Worm (Caenorhabditis elegans) whole organism, young adult: Measurements from ENCODE around the gene fkh-9.

Experiments used
- B0261.1 ChIP-seq: sonication (generic microtip); optimal IDR thresholded peaks from 2 replicates; lab custom pipeline; 2016; ENCODE audit warnings: mild to moderate bottlenecking, missing genetic modification characterization, moderate library complexity, missing compliant biosample characterization
- C17E4.6 ChIP-seq: fragments of 200-800 bp; sonication (Bioruptor generic); IDR thresholded peaks from 2 replicates; pipeline ENCODE4 v1.3.6; 2022; ENCODE audit warnings: missing genetic modification reagents, missing genetic modification characterization, missing compliant biosample characterization
- F22D6.2 ChIP-seq: sonication (generic microtip); optimal IDR thresholded peaks from 2 replicates; lab custom pipeline; 2016; ENCODE audit warnings: mild to moderate bottlenecking, missing genetic modification characterization, missing compliant biosample characterization
- F23B12.7 ChIP-seq: sonication (generic microtip); optimal IDR thresholded peaks from 2 replicates; lab custom pipeline; 2017; ENCODE audit warnings: missing genetic modification characterization, mild to moderate bottlenecking, missing compliant biosample characterization, antibody characterized with exemption, moderate library complexity; ENCODE audit not compliant: insufficient read depth
- F55B11.4 ChIP-seq: sonication (generic microtip); optimal IDR thresholded peaks from 2 replicates; lab custom pipeline; 2016; ENCODE audit warnings: missing compliant biosample characterization, missing genetic modification characterization, borderline replicate concordance; ENCODE audit not compliant: insufficient read depth
- F57C9.4 ChIP-seq: sonication (generic microtip); optimal IDR thresholded peaks from 2 replicates; lab custom pipeline; 2017; ENCODE audit warnings: mild to moderate bottlenecking, missing genetic modification characterization, missing compliant biosample characterization
- K12H6.12 ChIP-seq: fragments of 200-800 bp; sonication (Bioruptor generic); optimal IDR thresholded peaks from 2 replicates; lab custom pipeline; 2018; ENCODE audit warnings: mild to moderate bottlenecking, missing genetic modification characterization, missing compliant biosample characterization
- T07F8.4 ChIP-seq: sonication (generic microtip); optimal IDR thresholded peaks from 2 replicates; lab custom pipeline; 2016; ENCODE audit warnings: mild to moderate bottlenecking, missing genetic modification characterization, moderate library complexity, missing compliant biosample characterization
- Y79H2A.3 ChIP-seq: fragments of 200-800 bp; sonication (Bioruptor generic); conservative IDR thresholded peaks from 2 replicates; pipeline ENCODE4 v1.3.6; 2022; ENCODE audit warnings: missing genetic modification reagents, missing genetic modification characterization, missing compliant biosample characterization
- ama-1 ChIP-seq, 3 experiments: fragments of 150-350 bp in 1 of 3; sonication (generic microtip) in 2 of 3; optimal IDR thresholded peaks; 2 replicates each; lab custom pipeline; 2014 to 2018; ENCODE audit warnings: missing biosample characterization in 2 of 3, missing genetic modification characterization in 2 of 3, missing genetic modification reagents in 2 of 3
- aptf-2 ChIP-seq: fragments of 200-800 bp; sonication (Bioruptor generic); conservative IDR thresholded peaks from 2 replicates; pipeline ENCODE4 v1.3.6; 2022; ENCODE audit warnings: missing genetic modification reagents, missing genetic modification characterization, missing compliant biosample characterization
- cebp-1 ChIP-seq, 2 experiments: fragments of 200-800 bp in 1 of 2; sonication (Bioruptor generic) in 1 of 2; sonication (generic microtip) in 1 of 2; IDR thresholded peaks in 1 of 2; optimal IDR thresholded peaks in 1 of 2; 2 replicates each; pipeline versions ENCODE4 v1.3.6 to Lab custom; 2017 to 2022; ENCODE audit warnings: missing compliant biosample characterization in 2 of 2, missing genetic modification characterization in 2 of 2, mild to moderate bottlenecking in 1 of 2, missing genetic modification reagents in 1 of 2, moderate library complexity in 1 of 2
- ceh-58 ChIP-seq: fragments of 200-800 bp; sonication (Bioruptor generic); IDR thresholded peaks from 2 replicates; pipeline ENCODE4 v1.3.6; 2022; ENCODE audit warnings: missing genetic modification characterization, missing compliant biosample characterization
- dox-1 ChIP-seq: fragments of 200-800 bp; sonication (Bioruptor generic); IDR thresholded peaks from 2 replicates; pipeline ENCODE4 v1.3.6; 2022; ENCODE audit warnings: missing genetic modification reagents, missing genetic modification characterization, missing compliant biosample characterization
- dpff-1 ChIP-seq: sonication (generic microtip); optimal IDR thresholded peaks from 2 replicates; lab custom pipeline; 2017; ENCODE audit warnings: mild to moderate bottlenecking, missing genetic modification characterization, missing compliant biosample characterization
- egl-18 ChIP-seq: fragments of 200-800 bp; sonication (Bioruptor generic); IDR thresholded peaks from 2 replicates; pipeline ENCODE4 v1.3.6; 2022; ENCODE audit warnings: missing genetic modification reagents, missing genetic modification characterization, missing compliant biosample characterization
- egl-44 ChIP-seq: fragments of 200-800 bp; sonication (Bioruptor generic); IDR thresholded peaks from 2 replicates; pipeline ENCODE4 v1.3.6; 2022; ENCODE audit warnings: missing genetic modification reagents, missing genetic modification characterization, missing compliant biosample characterization
- him-1 ChIP-seq: sonication (generic microtip); optimal IDR thresholded peaks from 2 replicates; lab custom pipeline; 2016; ENCODE audit warnings: missing genotype, missing genetic modification reagents, missing genetic modification characterization, missing compliant biosample characterization
- lag-1 ChIP-seq: fragments of 200-800 bp; sonication (Bioruptor generic); IDR thresholded peaks from 2 replicates; pipeline ENCODE4 v1.3.6; 2022; ENCODE audit warnings: missing genetic modification reagents, missing genetic modification characterization, missing compliant biosample characterization
- let-607 ChIP-seq, 2 experiments: fragments of 200-800 bp in 1 of 2; sonication (Bioruptor generic) in 1 of 2; sonication (generic microtip) in 1 of 2; optimal IDR thresholded peaks; 2 replicates each; lab custom pipeline; 2016 to 2018; ENCODE audit warnings: mild to moderate bottlenecking in 2 of 2, missing compliant biosample characterization in 2 of 2, missing genetic modification characterization in 2 of 2, moderate library complexity in 2 of 2, missing genotype in 1 of 2
- madf-8 ChIP-seq: fragments of 200-800 bp; sonication (Bioruptor generic); conservative IDR thresholded peaks from 2 replicates; pipeline ENCODE4 v1.3.6; 2022; ENCODE audit warnings: missing genetic modification reagents, missing genetic modification characterization, missing compliant biosample characterization
- mes-4 ChIP-seq: sonication (generic microtip); optimal IDR thresholded peaks from 2 replicates; lab custom pipeline; 2016; ENCODE audit warnings: missing genotype, missing genetic modification characterization, missing compliant biosample characterization
- mxl-1 ChIP-seq: sonication (generic microtip); optimal IDR thresholded peaks from 2 replicates; lab custom pipeline; 2016; ENCODE audit warnings: missing genetic modification characterization, missing compliant biosample characterization
- nhr-179 ChIP-seq: sonication (generic microtip); optimal IDR thresholded peaks from 2 replicates; lab custom pipeline; 2016; ENCODE audit warnings: mild to moderate bottlenecking, missing genetic modification characterization, missing compliant biosample characterization
- nhr-80 ChIP-seq: sonication (generic microtip); optimal IDR thresholded peaks from 2 replicates; lab custom pipeline; 2016; ENCODE audit warnings: missing genetic modification characterization, missing compliant biosample characterization
- sea-2 ChIP-seq: fragments of 200-800 bp; sonication (Bioruptor generic); IDR thresholded peaks from 2 replicates; pipeline ENCODE4 v1.3.6; 2022; ENCODE audit warnings: missing genetic modification characterization, missing compliant biosample characterization
- snpc-1.1 ChIP-seq: sonication (generic microtip); optimal IDR thresholded peaks from 2 replicates; lab custom pipeline; 2017; ENCODE audit warnings: missing genetic modification characterization, mild to moderate bottlenecking, missing compliant biosample characterization, antibody characterized with exemption, moderate library complexity, missing genotype, missing genetic modification reagents; ENCODE audit not compliant: insufficient read depth
- snpc-3.4 ChIP-seq: sonication (generic microtip); optimal IDR thresholded peaks from 2 replicates; lab custom pipeline; 2017; ENCODE audit warnings: missing genetic modification characterization, mild to moderate bottlenecking, missing compliant biosample characterization, antibody characterized with exemption, moderate library complexity, missing genotype, missing genetic modification reagents
- tbp1 ChIP-seq: fragments of 200-800 bp; sonication (Bioruptor generic); optimal IDR thresholded peaks from 2 replicates; lab custom pipeline; 2018; ENCODE audit warnings: mild to moderate bottlenecking, missing genetic modification characterization, missing compliant biosample characterization
- tlf-1 ChIP-seq: fragments of 200-800 bp; sonication (Bioruptor generic); optimal IDR thresholded peaks from 2 replicates; lab custom pipeline; 2018; ENCODE audit warnings: mild to moderate bottlenecking, missing genetic modification characterization, missing compliant biosample characterization
- xnd-1 ChIP-seq: sonication (generic microtip); optimal IDR thresholded peaks from 2 replicates; lab custom pipeline; 2016; ENCODE audit warnings: missing genotype, missing genetic modification reagents, missing genetic modification characterization, missing compliant biosample characterization
- zfh-2 ChIP-seq: fragments of 200-800 bp; sonication (Bioruptor generic); conservative IDR thresholded peaks from 2 replicates; pipeline ENCODE4 v1.3.6; 2022; ENCODE audit warnings: missing genetic modification reagents, missing genetic modification characterization, missing compliant biosample characterization
- ztf-25 ChIP-seq: fragments of 200-800 bp; sonication (Bioruptor generic); IDR thresholded peaks from 2 replicates; pipeline ENCODE4 v1.3.6; 2022; ENCODE audit warnings: missing genetic modification reagents, missing genetic modification characterization, missing compliant biosample characterization
- ztf-28 ChIP-seq: fragments of 200-800 bp; sonication (Bioruptor generic); IDR thresholded peaks from 2 replicates; pipeline ENCODE4 v1.3.6; 2022; ENCODE audit warnings: missing genetic modification reagents, missing genetic modification characterization, missing compliant biosample characterization
- ztf-6 ChIP-seq: fragments of 200-800 bp; sonication (Bioruptor generic); IDR thresholded peaks from 2 replicates; pipeline ENCODE4 v1.3.6; 2022; ENCODE audit warnings: missing genetic modification reagents, missing genetic modification characterization, missing compliant biosample characterization

fkh-9 gene

DNA sequence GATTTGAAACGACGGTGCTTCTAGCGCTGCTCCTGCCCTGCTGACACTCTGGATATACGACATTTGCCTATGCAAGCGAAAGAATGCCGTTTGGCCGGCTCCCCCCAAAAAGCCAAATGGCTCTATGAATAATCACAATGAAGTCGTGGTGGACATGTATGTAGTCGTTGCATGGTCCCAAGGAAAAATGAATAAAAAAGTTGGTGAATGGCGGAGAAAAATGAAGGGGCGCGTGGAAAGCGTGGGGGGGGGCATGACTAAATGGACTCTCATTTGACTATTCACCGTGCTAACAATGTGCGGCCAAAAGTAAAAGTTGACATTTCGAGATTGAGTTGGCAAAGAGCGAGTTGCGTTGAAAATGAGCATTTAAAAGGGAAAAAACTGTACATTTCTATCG, 32.7 kb upstream of the fkh-9 start:
- TF ChIP-seq xnd-1 (tag; lab: Kevin White, UChicago), result no peak
- TF ChIP-seq nhr-80 (tag; lab: Kevin White, UChicago), result no peak
- TF ChIP-seq lag-1 (GFP tag; lab: Robert Waterston, UW), result no peak
- TF ChIP-seq madf-8 (GFP tag; lab: Robert Waterston, UW), result no peak
- no peak for TF ChIP-seq let-607 (tag; optimal IDR thresholded peaks at IDR 0.05; lab: Kevin White, UChicago)
- no peak for TF ChIP-seq F57C9.4
- TF ChIP-seq F55B11.4 (tag; lab: Kevin White, UChicago), result no peak
- no peak for TF ChIP-seq mxl-1
- TF ChIP-seq B0261.1 (tag; lab: Kevin White, UChicago), result no peak
- no peak for TF ChIP-seq dpff-1 (tag; lab: Kevin White, UChicago)
- TF ChIP-seq dox-1 (GFP tag; lab: Robert Waterston, UW), result no peak
- TF ChIP-seq F23B12.7 (tag; lab: Kevin White, UChicago), result no peak
- no peak for TF ChIP-seq snpc-1.1 (tag; lab: Kevin White, UChicago)

DNA sequence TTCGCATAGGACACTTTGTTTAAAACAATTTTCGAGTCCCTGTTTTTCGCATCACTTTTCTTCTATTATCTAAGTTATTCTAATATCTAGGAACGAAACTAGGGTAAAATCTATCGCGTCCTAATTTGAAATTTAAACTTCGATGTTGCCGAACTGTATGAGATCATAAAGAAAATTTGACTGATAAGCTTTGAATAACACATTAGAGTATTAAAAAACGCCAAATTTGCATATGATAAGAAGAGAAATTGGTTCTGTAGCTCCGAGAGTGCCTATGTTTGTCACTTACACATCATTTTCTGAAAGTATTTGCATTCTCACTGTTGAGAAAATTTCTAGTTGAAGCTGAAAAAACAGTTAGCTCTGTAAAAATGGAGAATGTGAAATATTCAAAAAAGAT, 31.6 kb upstream of the fkh-9 start:
- no peak for TF ChIP-seq T07F8.4 (tag; lab: Kevin White, UChicago)
- no peak for TF ChIP-seq K12H6.12 (tag; lab: Kevin White, UChicago)
- no peak for TF ChIP-seq F22D6.2 (tag; lab: Kevin White, UChicago)
- TF ChIP-seq mes-4, result no peak
- TF ChIP-seq F23B12.7 (tag; lab: Kevin White, UChicago), result no peak
- no peak for TF ChIP-seq Y79H2A.3 (GFP tag; lab: Robert Waterston, UW)
- TF ChIP-seq him-1 (tag; lab: Kevin White, UChicago), result no peak
- TF ChIP-seq C17E4.6 (GFP tag; lab: Robert Waterston, UW), result no peak
- no peak for TF ChIP-seq egl-44 (GFP tag; lab: Robert Waterston, UW)
- no peak for TF ChIP-seq ztf-25 (GFP tag; lab: Robert Waterston, UW)
- no peak for TF ChIP-seq ztf-28 (GFP tag; lab: Robert Waterston, UW)
- TF ChIP-seq ztf-6 (GFP tag; lab: Robert Waterston, UW), result no peak
- TF ChIP-seq, all 124 proteins: peak for 0

DNA sequence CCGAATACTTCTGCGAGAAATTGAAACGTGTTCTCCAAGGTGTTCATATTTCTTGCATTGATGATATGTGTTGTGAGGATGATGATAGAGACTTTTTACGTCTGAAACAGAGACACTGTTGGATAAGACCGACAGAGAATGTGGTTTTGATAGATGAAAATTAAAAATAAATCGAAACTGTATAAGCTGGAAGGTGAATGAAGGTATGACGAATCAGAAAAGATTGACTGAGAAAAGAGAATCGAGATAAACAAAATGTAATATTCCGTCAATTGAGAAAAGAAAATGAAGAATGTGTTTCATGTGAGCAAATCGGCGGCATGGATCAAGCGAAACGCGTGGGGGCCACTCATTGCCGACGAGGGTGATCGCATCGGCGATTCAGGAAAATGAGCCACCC, 30.9 kb upstream of the fkh-9 start, which contains the start of gene ceh-18:
TSS of gene ceh-18 (minus strand) at position 101 of the 400 bp plus-strand sequence.
- 0 out of 2 replicates have a peak, but pooled peaks have one; percentile 44 for TF ChIP-seq zfh-2 (GFP tag; lab: Robert Waterston, UW)
- TF ChIP-seq aptf-2 (GFP tag; lab: Robert Waterston, UW), result no peak
- TF ChIP-seq sea-2 (GFP tag; lab: Robert Waterston, UW), result no peak
- no peak for TF ChIP-seq ama-1 (optimal IDR thresholded peaks at IDR 0.05; lab: Kevin White, UChicago)
- no peak for TF ChIP-seq ama-1 (GFP tag; optimal IDR thresholded peaks at IDR 0.05; lab: Kevin White, UChicago)
- no peak for TF ChIP-seq F55B11.4 (tag; lab: Kevin White, UChicago)
- no peak for TF ChIP-seq ceh-58 (GFP tag; lab: Robert Waterston, UW)
- no peak for TF ChIP-seq nhr-179 (tag; lab: Kevin White, UChicago)
- TF ChIP-seq tbp1, result no peak

DNA sequence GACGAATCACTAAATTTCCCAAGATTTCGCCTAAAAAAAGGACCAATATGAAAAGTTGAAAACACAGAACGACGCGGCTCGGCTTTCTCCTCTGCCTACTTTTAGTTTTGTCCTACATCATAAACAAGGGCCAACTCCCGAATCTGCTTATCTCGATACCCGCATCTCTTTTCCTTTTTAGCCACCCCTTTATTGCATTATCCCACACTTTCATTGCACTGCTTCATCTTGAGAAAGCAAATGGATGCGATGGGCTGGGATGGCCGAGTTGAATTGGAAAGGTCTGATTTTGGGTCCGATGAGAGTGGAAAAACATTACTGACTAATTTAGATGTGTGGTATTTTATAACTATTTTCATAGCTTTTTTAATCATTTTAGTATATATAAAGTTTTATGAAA, 29.0 kb upstream of the fkh-9 start:
- TF ChIP-seq cebp-1 (GFP tag; IDR thresholded peaks at IDR 0.05; lab: Robert Waterston, UW) (no peak), cebp-1 (tag; optimal IDR thresholded peaks at IDR 0.05; lab: Kevin White, UChicago) (no peak), tlf-1 (GFP tag; lab: Kevin White, UChicago) (no peak), egl-18 (no peak), snpc-3.4 (tag; lab: Kevin White, UChicago) (no peak)
